Worm (Caenorhabditis elegans) whole organism, L4/young adult: Measurements from ENCODE around the gene maa-1.

Experiments used
- W03F9.2 ChIP-seq: fragments of 150-350 bp; optimal IDR thresholded peaks from 2 replicates; lab custom pipeline; 2014; ENCODE audit warnings: missing biosample characterization, missing genetic modification characterization
- dao-5 ChIP-seq: sonication (generic microtip); optimal IDR thresholded peaks from 2 replicates; lab custom pipeline; 2016; ENCODE audit warnings: missing genotype, missing genetic modification characterization, moderate library complexity, missing compliant biosample characterization
- him-1 ChIP-seq: sonication (generic microtip); optimal IDR thresholded peaks from 2 replicates; lab custom pipeline; 2016; ENCODE audit warnings: missing genotype, missing genetic modification reagents, missing genetic modification characterization, missing compliant biosample characterization

Gene maa-1

DNA sequence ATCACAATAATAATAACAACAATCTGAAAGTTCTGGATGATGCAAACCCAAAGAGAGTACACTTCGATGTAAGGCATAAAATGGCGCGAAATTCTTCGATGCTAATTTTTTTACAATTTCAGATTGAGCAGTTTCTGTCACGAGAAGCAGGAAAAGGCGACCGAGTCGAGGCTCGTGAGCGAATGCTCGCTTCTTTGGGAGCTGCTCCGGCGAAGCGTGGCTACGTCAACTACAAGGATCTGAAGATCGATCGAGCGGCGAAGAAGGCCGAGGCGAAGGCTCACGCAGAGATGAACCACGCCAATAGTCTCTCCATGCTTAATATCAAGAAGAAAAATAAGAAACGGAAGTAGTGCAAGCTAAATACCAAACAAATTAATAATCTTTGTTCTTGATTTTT lies 1.8 kb upstream of the maa-1 start:
- TF ChIP-seq him-1 (tag; lab: Kevin White, UChicago) (no peak), W03F9.2 (tag; lab: Kevin White, UChicago) (no peak), dao-5 (tag; lab: Kevin White, UChicago) (no peak)

DNA sequence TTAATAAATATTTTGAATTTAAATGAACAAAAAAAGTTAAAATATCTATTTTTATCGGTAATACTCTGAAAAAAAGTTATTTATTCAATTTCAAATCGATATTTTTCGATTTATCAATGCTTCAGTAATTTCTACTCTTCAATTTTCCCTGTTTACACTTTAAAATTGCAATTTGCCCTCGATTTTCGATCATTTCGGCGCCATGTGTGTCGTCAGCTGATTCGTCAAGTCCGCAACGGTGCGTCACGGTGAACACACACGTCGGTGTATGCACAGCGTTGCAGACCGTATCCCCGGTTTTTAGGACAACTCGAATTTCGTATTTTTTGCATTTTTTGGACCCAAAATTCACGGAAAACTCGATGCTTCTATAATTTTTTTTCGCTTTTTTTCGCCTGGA lies 934 bp upstream of the maa-1 start, which contains the start of gene C18D11.3:
TSS of gene C18D11.3 (plus strand) at position 189 of the 400 bp plus-strand sequence.
- peak; percentile 35 for TF ChIP-seq him-1 (tag; lab: Kevin White, UChicago)
- TF ChIP-seq dao-5 (tag; lab: Kevin White, UChicago): no peak
- TF ChIP-seq W03F9.2 (tag; lab: Kevin White, UChicago): peak; percentile 79

DNA sequence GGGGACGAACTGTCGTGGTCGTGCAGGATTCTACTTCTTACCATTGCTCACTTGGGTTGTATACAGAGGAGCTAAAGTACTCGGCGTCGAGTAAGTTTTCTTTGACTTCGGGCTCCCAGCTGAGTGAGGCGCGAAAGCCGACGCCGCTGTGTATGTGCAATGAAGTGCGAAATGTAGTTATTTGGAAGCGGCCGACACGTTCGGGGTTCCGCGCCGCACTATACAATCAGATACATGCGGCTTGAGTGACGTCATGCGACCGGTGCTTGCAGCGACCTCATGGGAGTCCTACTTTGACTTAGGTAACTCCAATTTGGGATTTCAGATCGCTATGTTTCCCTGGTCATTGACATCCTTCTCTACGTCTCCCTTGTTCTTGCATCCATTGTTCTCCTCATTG lies 4.5 kb downstream of the maa-1 start:
- TF ChIP-seq him-1 (tag; lab: Kevin White, UChicago) (no peak), dao-5 (tag; lab: Kevin White, UChicago) (no peak), W03F9.2 (tag; lab: Kevin White, UChicago) (no peak)

DNA sequence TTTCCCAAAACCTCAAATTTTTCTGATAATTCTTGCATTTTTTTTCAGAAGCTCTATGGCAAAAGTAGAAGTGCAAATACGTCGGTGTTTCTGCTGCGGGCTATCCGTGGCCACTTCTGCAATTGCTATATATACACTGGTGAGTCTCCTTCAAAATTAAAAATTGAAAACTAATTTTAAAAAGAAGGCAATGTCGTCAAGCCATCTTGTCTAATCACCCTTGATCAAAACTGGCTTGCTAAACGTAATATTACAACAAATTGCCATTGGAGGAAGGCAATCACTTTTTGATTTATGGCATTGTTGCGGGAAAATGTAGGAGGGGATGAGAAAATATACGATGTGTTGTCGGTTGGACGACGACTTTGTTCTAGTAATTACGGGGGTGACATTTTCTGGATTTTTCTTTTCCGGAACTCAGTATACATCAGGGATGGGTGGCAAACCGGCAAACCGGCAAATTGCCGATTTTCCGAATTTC lies 5.8 kb downstream of the maa-1 start, which contains the start of gene C18D11.1:
TSS of gene C18D11.1 (plus strand) at position 51 of the 481 bp plus-strand sequence.
- TF ChIP-seq dao-5 (tag; lab: Kevin White, UChicago) (no peak), him-1 (tag; lab: Kevin White, UChicago) (no peak), W03F9.2 (tag; lab: Kevin White, UChicago) (no peak)

ce11 chrIII:11814653-11815052 lies 7.7 kb downstream of the maa-1 start:
- TF ChIP-seq W03F9.2 (tag; lab: Kevin White, UChicago) (no peak), him-1 (tag; lab: Kevin White, UChicago) (no peak), dao-5 (tag; lab: Kevin White, UChicago) (no peak)

- TF ChIP-seq dao-5 (tag; lab: Kevin White, UChicago) (no peak), him-1 (tag; lab: Kevin White, UChicago) (no peak), W03F9.2 (tag; lab: Kevin White, UChicago) (no peak)
These were observed 10.5 kb downstream of the maa-1 start for ce11 chrIII:11811839-11812238.

DNA sequence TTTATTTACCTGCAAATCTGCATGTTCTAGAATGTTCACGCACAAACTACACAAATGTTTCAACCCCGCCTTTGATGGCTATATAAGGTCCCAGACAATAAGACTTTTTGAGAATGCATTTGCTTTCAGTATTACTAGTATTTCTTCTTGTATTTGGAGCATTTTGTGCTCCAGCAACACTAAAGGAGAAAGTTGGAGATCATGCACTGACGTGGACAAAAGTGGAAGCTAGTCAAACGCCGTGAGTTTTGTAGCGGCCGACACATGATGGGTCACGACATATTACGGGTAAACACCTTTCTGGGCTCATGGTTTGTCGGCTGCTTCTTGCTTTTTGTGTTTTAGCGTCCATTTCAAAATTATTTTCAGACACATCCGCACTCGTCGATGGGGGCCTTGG lies 11.9 kb downstream of the maa-1 start, which contains the start of gene C18D11.6:
TSS of gene C18D11.6 (plus strand) at position 110 of the 400 bp plus-strand sequence.
- TF ChIP-seq him-1 (tag; lab: Kevin White, UChicago) (no peak), W03F9.2 (tag; lab: Kevin White, UChicago) (no peak), dao-5 (tag; lab: Kevin White, UChicago) (no peak)

DNA sequence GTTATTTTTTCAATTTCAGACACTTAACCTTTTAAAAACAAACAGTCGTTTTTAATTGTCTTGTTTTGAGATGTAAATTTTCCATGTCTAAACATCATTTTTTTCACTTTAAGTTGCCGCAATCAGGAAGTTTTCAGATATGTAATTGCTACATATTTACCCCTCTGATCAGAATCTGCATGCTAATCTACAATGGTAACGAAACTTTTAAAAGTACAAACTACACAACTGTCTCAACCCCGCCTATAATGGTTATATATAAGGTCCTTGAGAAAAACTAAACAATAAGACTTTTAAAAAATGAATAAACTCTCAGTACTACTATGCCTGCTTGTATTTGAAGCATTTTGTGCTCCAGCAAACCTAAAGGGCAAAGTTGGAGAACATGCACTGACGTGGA lies 13.5 kb downstream of the maa-1 start, which contains the start of gene C18D11.9:
TSS of gene C18D11.9 (plus strand) at position 301 of the 400 bp plus-strand sequence.
- TF ChIP-seq W03F9.2 (tag; lab: Kevin White, UChicago) (no peak), him-1 (tag; lab: Kevin White, UChicago) (no peak), dao-5 (tag; lab: Kevin White, UChicago) (no peak)

ce11 chrIII:11807418-11807817 lies 14.9 kb downstream of the maa-1 start, which contains the start of gene C18D11.10:
Gene C18D11.10, plus strand, starts transcription at chrIII:11807718.
- TF ChIP-seq W03F9.2 (tag; lab: Kevin White, UChicago) (no peak), dao-5 (tag; lab: Kevin White, UChicago) (no peak), him-1 (tag; lab: Kevin White, UChicago) (no peak)

DNA sequence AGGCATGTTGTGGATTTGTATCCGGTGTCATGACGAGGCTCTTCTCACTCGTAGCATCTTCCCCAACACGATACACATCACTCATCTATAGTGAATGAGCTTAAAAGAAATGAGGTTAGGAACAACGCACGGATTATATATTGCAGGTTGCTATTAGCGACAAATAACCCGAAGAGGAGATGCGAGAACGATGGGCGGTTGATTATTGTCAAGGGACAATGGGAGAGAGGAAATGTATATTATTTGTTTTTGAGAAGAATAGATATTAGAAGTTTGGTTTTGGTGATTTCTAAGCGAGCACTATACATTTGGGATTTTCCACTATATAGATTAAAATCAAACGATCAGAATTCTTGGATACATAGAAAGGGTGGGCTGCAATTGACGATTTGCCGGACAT lies 15.6 kb downstream of the maa-1 start, which contains the start of gene C18D11.7:
TSS of gene C18D11.7 (minus strand) at position 101 of the 400 bp plus-strand sequence.
- TF ChIP-seq dao-5 (tag; lab: Kevin White, UChicago) (no peak), W03F9.2 (tag; lab: Kevin White, UChicago) (no peak), him-1 (tag; lab: Kevin White, UChicago) (no peak)

ce11 chrIII:11795448-11795847 lies 26.9 kb downstream of the maa-1 start, which contains the start of gene twk-39:
Gene twk-39, plus strand, starts transcription at chrIII:11795748.
- TF ChIP-seq W03F9.2 (tag; lab: Kevin White, UChicago) (no peak), him-1 (tag; lab: Kevin White, UChicago) (no peak), dao-5 (tag; lab: Kevin White, UChicago) (no peak)

DNA sequence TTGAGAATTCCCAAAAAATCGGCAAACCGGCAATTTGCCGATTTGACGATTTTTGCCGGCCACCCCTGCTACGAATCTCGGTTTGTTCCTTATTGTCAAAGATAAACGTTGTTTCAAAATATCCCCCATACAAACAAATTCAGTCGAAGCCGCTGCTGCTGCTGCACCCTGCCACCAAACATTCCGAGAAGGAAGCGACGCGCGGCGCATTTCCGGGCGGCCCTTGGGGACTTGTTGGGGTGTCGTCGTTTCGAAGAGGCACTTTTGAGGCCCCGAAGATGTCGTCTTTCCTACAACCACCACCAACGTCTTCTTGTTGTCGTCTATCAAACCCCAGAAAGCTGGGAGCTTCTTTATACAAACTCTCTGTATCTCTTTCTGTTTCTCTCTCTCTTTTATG lies 27.9 kb downstream of the maa-1 start:
- TF ChIP-seq dao-5 (tag; lab: Kevin White, UChicago) (no peak), W03F9.2 (tag; lab: Kevin White, UChicago) (no peak), him-1 (tag; lab: Kevin White, UChicago) (no peak)

DNA sequence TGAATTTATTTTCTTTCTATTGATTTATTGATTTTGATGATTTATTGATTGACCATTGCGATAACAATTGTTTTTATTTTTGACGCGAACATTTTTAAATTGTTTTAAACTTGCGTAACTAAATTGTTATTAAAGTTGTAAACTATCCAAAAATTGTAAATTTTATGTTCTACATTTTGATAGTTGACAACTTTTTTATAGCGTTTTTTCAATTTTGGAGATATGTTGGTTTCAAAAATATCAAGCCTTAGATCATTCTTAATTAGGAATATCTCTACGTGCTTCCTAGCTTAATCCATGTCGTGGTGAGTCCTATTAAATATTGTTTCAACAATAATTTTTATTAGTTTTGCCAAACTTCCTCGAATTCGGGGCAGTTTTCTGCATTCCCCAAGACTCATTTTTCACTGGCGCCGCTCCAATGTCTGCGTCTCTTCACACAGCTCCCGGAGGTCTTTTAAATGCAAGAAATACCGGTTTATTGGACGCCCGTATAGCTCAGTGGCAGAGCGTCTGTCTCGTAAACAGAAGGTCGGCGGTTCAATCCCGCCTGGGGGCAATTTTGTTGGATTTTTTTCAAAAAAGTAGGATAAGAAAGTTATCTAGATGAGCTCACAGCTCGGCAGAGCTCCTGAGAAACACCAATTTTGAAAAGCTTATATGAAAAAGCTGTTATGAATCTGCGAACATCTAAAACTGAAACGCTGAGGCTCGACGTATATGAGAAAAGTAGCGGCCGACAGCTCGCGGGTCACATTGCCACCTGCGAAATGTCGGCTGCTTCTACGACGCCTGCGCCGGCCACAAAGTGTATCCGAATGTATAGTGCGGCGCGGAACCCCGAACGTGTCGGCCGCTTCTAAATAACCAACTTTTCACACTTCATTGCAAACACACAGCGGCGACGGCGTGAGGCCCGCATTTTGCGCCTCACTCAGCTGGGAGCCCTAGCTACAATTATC lies 29.8 kb downstream of the maa-1 start, which contains the start of gene C24H11.2:
TSS of gene C24H11.2 (minus strand) at position 51 of the 962 bp plus-strand sequence.
- peak; percentile 63 for TF ChIP-seq him-1 (tag; lab: Kevin White, UChicago)
